Worm (Caenorhabditis elegans) whole organism, L3 larva: ENCODE results near the gene twk-49.

Experiments
- R02D3.7 ChIP-seq: fragments of 150-350 bp; optimal IDR thresholded peaks from 2 replicates; lab custom pipeline; 2014; ENCODE audit warnings: missing biosample characterization, missing genetic modification characterization
- ZK546.5 ChIP-seq: sonication (generic microtip); optimal IDR thresholded peaks from 2 replicates; lab custom pipeline; 2017; ENCODE audit warnings: missing biosample characterization, missing genetic modification characterization
- aly-2 ChIP-seq: fragments of 150-350 bp; optimal IDR thresholded peaks from 2 replicates; lab custom pipeline; 2014; ENCODE audit warnings: missing biosample characterization, missing genetic modification characterization
- ama-1 ChIP-seq: fragments of 150-350 bp; optimal IDR thresholded peaks from 2 replicates; lab custom pipeline; 2018
- ceh-16 ChIP-seq: sonication (generic microtip); optimal IDR thresholded peaks from 2 replicates; lab custom pipeline; 2017; ENCODE audit warnings: missing biosample characterization, missing genetic modification characterization
- ceh-82 ChIP-seq: fragments of 150-350 bp; optimal IDR thresholded peaks from 2 replicates; lab custom pipeline; 2014; ENCODE audit warnings: missing biosample characterization, missing genetic modification characterization
- ceh-9 ChIP-seq: sonication (generic microtip); optimal IDR thresholded peaks from 2 replicates; lab custom pipeline; 2018; ENCODE audit warnings: missing biosample characterization, missing genetic modification characterization
- daf-12 ChIP-seq: fragments of 150-350 bp; optimal IDR thresholded peaks from 2 replicates; lab custom pipeline; 2014; ENCODE audit warnings: missing biosample characterization, missing genetic modification reagents, missing genetic modification characterization
- egl-27 ChIP-seq: sonication (generic microtip); optimal IDR thresholded peaks from 4 replicates; lab custom pipeline; 2017; ENCODE audit warnings: missing biosample characterization, missing genetic modification reagents, missing genetic modification characterization
- egl-5 ChIP-seq: fragments of 150-350 bp; optimal IDR thresholded peaks from 2 replicates; lab custom pipeline; 2017; ENCODE audit warnings: missing biosample characterization, missing genetic modification reagents, missing genetic modification characterization, inconsistent platforms
- elt-1 ChIP-seq: fragments of 150-350 bp; optimal IDR thresholded peaks from 2 replicates; lab custom pipeline; 2014; ENCODE audit warnings: missing biosample characterization, missing genetic modification characterization
- elt-2 ChIP-seq: sonication (generic microtip); optimal IDR thresholded peaks from 2 replicates; lab custom pipeline; 2016; ENCODE audit warnings: missing genetic modification reagents, mild to moderate bottlenecking, missing genetic modification characterization, missing compliant biosample characterization
- elt-3 ChIP-seq, 3 experiments: fragments of 150-350 bp in 1 of 3; sonication (generic microtip) in 2 of 3; optimal IDR thresholded peaks; 2 replicates in 2 of 3; 4 replicates in 1 of 3; lab custom pipeline; 2014 to 2017; ENCODE audit warnings: missing biosample characterization in 3 of 3, missing genetic modification characterization in 3 of 3
- eor-1 ChIP-seq, 2 experiments: fragments of 150-350 bp; optimal IDR thresholded peaks; 2 replicates each; lab custom pipeline; 2014 to 2018; ENCODE audit warnings: missing biosample characterization in 2 of 2, missing genetic modification characterization in 2 of 2
- fkh-10 ChIP-seq: sonication (generic microtip); optimal IDR thresholded peaks from 2 replicates; lab custom pipeline; 2017; ENCODE audit warnings: missing biosample characterization, missing genetic modification reagents, missing genetic modification characterization
- fos-1 ChIP-seq: fragments of 150-350 bp; optimal IDR thresholded peaks from 2 replicates; lab custom pipeline; 2014; ENCODE audit warnings: missing biosample characterization, missing genetic modification characterization
- hmg-11 ChIP-seq: sonication (generic microtip); optimal IDR thresholded peaks from 2 replicates; lab custom pipeline; 2016; ENCODE audit warnings: missing genetic modification characterization, missing compliant biosample characterization
- jun-1 ChIP-seq: fragments of 150-350 bp; optimal IDR thresholded peaks from 2 replicates; lab custom pipeline; 2014; ENCODE audit warnings: missing biosample characterization, missing genetic modification reagents, missing genetic modification characterization
- lin-15B ChIP-seq: fragments of 150-350 bp; optimal IDR thresholded peaks from 2 replicates; lab custom pipeline; 2014; ENCODE audit warnings: missing biosample characterization, missing genetic modification characterization
- lin-39 ChIP-seq: fragments of 150-350 bp; optimal IDR thresholded peaks from 2 replicates; lab custom pipeline; 2018; ENCODE audit warnings: missing biosample characterization, missing genetic modification reagents, missing genetic modification characterization
- lsy-12 ChIP-seq: sonication (generic microtip); optimal IDR thresholded peaks from 2 replicates; lab custom pipeline; 2016; ENCODE audit warnings: mild to moderate bottlenecking, missing genetic modification characterization, missing compliant biosample characterization
- mdl-1 ChIP-seq: fragments of 150-350 bp; optimal IDR thresholded peaks from 2 replicates; lab custom pipeline; 2014; ENCODE audit warnings: missing biosample characterization, missing genetic modification characterization
- nfya-1 ChIP-seq: sonication (generic microtip); optimal IDR thresholded peaks from 2 replicates; lab custom pipeline; 2017; ENCODE audit warnings: missing genetic modification characterization, mild to moderate bottlenecking, missing compliant biosample characterization, antibody characterized with exemption, moderate library complexity; ENCODE audit not compliant: insufficient read depth
- nhr-11 ChIP-seq: fragments of 150-350 bp; optimal IDR thresholded peaks from 2 replicates; lab custom pipeline; 2014; ENCODE audit warnings: missing biosample characterization, missing genetic modification characterization
- nhr-237 ChIP-seq: fragments of 150-350 bp; optimal IDR thresholded peaks from 2 replicates; lab custom pipeline; 2014; ENCODE audit warnings: missing biosample characterization, missing genetic modification characterization
- nhr-25 ChIP-seq: sonication (generic microtip); optimal IDR thresholded peaks from 2 replicates; lab custom pipeline; 2017; ENCODE audit warnings: missing biosample characterization, missing genetic modification characterization
- nhr-28 ChIP-seq: fragments of 150-350 bp; optimal IDR thresholded peaks from 2 replicates; lab custom pipeline; 2014; ENCODE audit warnings: missing biosample characterization, missing genetic modification characterization
- nhr-67 ChIP-seq: fragments of 150-350 bp; optimal IDR thresholded peaks from 2 replicates; lab custom pipeline; 2014; ENCODE audit warnings: missing biosample characterization, missing genetic modification characterization
- nhr-76 ChIP-seq: fragments of 150-350 bp; sonication (generic microtip); optimal IDR thresholded peaks from 5 replicates; lab custom pipeline; 2014; ENCODE audit warnings: missing biosample characterization, missing genetic modification characterization
- pqm-1 ChIP-seq: fragments of 150-350 bp; optimal IDR thresholded peaks from 2 replicates; lab custom pipeline; 2017; ENCODE audit warnings: missing biosample characterization, missing genetic modification characterization, inconsistent platforms
- sea-2 ChIP-seq: fragments of 150-350 bp; sonication (generic microtip); optimal IDR thresholded peaks from 4 replicates; lab custom pipeline; 2014; ENCODE audit warnings: missing biosample characterization, missing genetic modification reagents, missing genetic modification characterization
- snpc-4 ChIP-seq: fragments of 150-350 bp; optimal IDR thresholded peaks from 2 replicates; lab custom pipeline; 2014; ENCODE audit warnings: missing biosample characterization, missing genetic modification characterization
- unc-39 ChIP-seq: sonication (generic microtip); optimal IDR thresholded peaks from 4 replicates; lab custom pipeline; 2017; ENCODE audit warnings: missing biosample characterization, missing genetic modification characterization
- unc-62 ChIP-seq: fragments of 150-350 bp; sonication (generic microtip); optimal IDR thresholded peaks from 4 replicates; lab custom pipeline; 2014; ENCODE audit warnings: missing biosample characterization, missing genetic modification reagents, missing genetic modification characterization
- ztf-11 ChIP-seq: fragments of 150-350 bp; optimal IDR thresholded peaks from 2 replicates; lab custom pipeline; 2014; ENCODE audit warnings: missing biosample characterization, missing genetic modification characterization
- ztf-4 ChIP-seq: fragments of 150-350 bp; optimal IDR thresholded peaks from 2 replicates; lab custom pipeline; 2014; ENCODE audit warnings: missing biosample characterization, missing genetic modification characterization

The twk-49 gene

ce11 chrII:6502826-6503225, 3.9 kb upstream of the twk-49 start, which contains the start of gene R05G9.1:
TSS of gene R05G9.1 (plus strand) at chrII:6503168.
- TF ChIP-seq hmg-11 (tag; lab: Kevin White, UChicago) (no peak), pqm-1 (tag; lab: Kevin White, UChicago) (no peak), nhr-237 (tag; lab: Kevin White, UChicago) (no peak), lin-15B (tag; lab: Kevin White, UChicago) (no peak), elt-3 (tag; optimal IDR thresholded peaks at IDR 0.05; lab: Kevin White, UChicago) (no peak), lin-39 (tag; lab: Kevin White, UChicago) (no peak), nhr-25 (no peak), nhr-76 (tag; lab: Kevin White, UChicago) (no peak), nhr-67 (tag; lab: Kevin White, UChicago) (no peak), jun-1 (tag; lab: Kevin White, UChicago) (no peak), nhr-11 (tag; lab: Kevin White, UChicago) (no peak), ztf-4 (tag; lab: Kevin White, UChicago) (no peak), ama-1 (no peak), ztf-11 (tag; lab: Kevin White, UChicago) (no peak), nhr-28 (tag; lab: Kevin White, UChicago) (no peak), unc-39 (tag; lab: Kevin White, UChicago) (no peak), snpc-4 (no peak), egl-27 (no peak)

ce11 chrII:6501420-6501819, 2.5 kb upstream of the twk-49 start, which contains the start of gene R05G9.3:
TSS of gene R05G9.3 (minus strand) at chrII:6501520.
- no peak for TF ChIP-seq elt-1 (tag; lab: Kevin White, UChicago)
- TF ChIP-seq unc-39 (tag; lab: Kevin White, UChicago) = no peak
- TF ChIP-seq aly-2 = no peak
- no peak for TF ChIP-seq lsy-12 (tag; lab: Kevin White, UChicago)
- TF ChIP-seq ceh-82 (tag; lab: Kevin White, UChicago) = no peak
- TF ChIP-seq elt-3 (tag; optimal IDR thresholded peaks at IDR 0.05; lab: Kevin White, UChicago) = no peak
- no peak for TF ChIP-seq nfya-1
- TF ChIP-seq egl-5 (tag; lab: Kevin White, UChicago) = no peak

- TF ChIP-seq snpc-4 = no peak
- TF ChIP-seq fkh-10 = no peak
- no peak for TF ChIP-seq nhr-76 (tag; lab: Kevin White, UChicago)
- TF ChIP-seq elt-2 (tag; lab: Kevin White, UChicago) = no peak
- no peak for TF ChIP-seq hmg-11 (tag; lab: Kevin White, UChicago)
- no peak for TF ChIP-seq lin-39 (tag; lab: Kevin White, UChicago)
- TF ChIP-seq R02D3.7 = no peak
- no peak for TF ChIP-seq egl-5 (tag; lab: Kevin White, UChicago)
- no peak for TF ChIP-seq nhr-11 (tag; lab: Kevin White, UChicago)
- no peak for TF ChIP-seq egl-27
- TF ChIP-seq jun-1 (tag; lab: Kevin White, UChicago) = no peak
- no peak for TF ChIP-seq ceh-82 (tag; lab: Kevin White, UChicago)
- no peak for TF ChIP-seq nhr-28 (tag; lab: Kevin White, UChicago)
These were observed 1.2 kb upstream of the twk-49 start, which contains the start of gene R05G9.5 for ce11 chrII:6500161-6500560. TSS of gene R05G9.5 (minus strand) at chrII:6500261.

ce11 chrII:6498609-6499008, 358 bp downstream of the twk-49 start:
- TF ChIP-seq nfya-1 (peak; percentile 20), elt-3 (tag; optimal IDR thresholded peaks at IDR 0.05; lab: Kevin White, UChicago) (no peak)

- TF ChIP-seq nfya-1 = peak; percentile 18
- TF ChIP-seq unc-39 (tag; lab: Kevin White, UChicago) = no peak
These were observed 1.8 kb downstream of the twk-49 start for ce11 chrII:6497137-6497536.

- no peak for TF ChIP-seq ceh-9 (tag; lab: Kevin White, UChicago)
- no peak for TF ChIP-seq sea-2 (GFP tag; lab: Kevin White, UChicago)
- no peak for TF ChIP-seq lsy-12 (tag; lab: Kevin White, UChicago)
- TF ChIP-seq fos-1 (tag; lab: Kevin White, UChicago) = no peak
- TF ChIP-seq egl-5 (tag; lab: Kevin White, UChicago) = no peak
- TF ChIP-seq ZK546.5 = no peak
- no peak for TF ChIP-seq unc-62 (GFP tag; lab: Kevin White, UChicago)
- no peak for TF ChIP-seq nhr-67 (tag; lab: Kevin White, UChicago)
- TF ChIP-seq jun-1 (tag; lab: Kevin White, UChicago) = no peak
- TF ChIP-seq ceh-16 (tag; lab: Kevin White, UChicago) = no peak
- no peak for TF ChIP-seq daf-12
- no peak for TF ChIP-seq mdl-1 (tag; lab: Kevin White, UChicago)
- no peak for TF ChIP-seq eor-1 (tag; optimal IDR thresholded peaks at IDR 0.05; lab: Kevin White, UChicago)
- no peak for TF ChIP-seq nhr-76 (tag; lab: Kevin White, UChicago)
- TF ChIP-seq lin-39 (tag; lab: Kevin White, UChicago) = no peak
- TF ChIP-seq pqm-1 (tag; lab: Kevin White, UChicago) = no peak
- TF ChIP-seq unc-39 (tag; lab: Kevin White, UChicago) = no peak
- TF ChIP-seq ztf-11 (tag; lab: Kevin White, UChicago) = no peak
- no peak for TF ChIP-seq fkh-10
- TF ChIP-seq, all 47 proteins: peak for 0
These were observed 2.5 kb downstream of the twk-49 start for ce11 chrII:6496496-6496895.
